Worm (Caenorhabditis elegans): ENCODE measurements around the gene srx-62.

Gene srx-62

ce11 chrV:3963715-3964114 is 32.0 kb downstream of the srx-62 start, which contains the start of gene cyp-34A7:
TSS of gene cyp-34A7 (minus strand) at chrV:3963815.
- TF ChIP-seq nhr-28 (tag; optimal IDR thresholded peaks at IDR 0.05) (peak; percentile 42), lin-29 (GFP tag; IDR thresholded peaks at IDR 0.05) (no peak)

DNA sequence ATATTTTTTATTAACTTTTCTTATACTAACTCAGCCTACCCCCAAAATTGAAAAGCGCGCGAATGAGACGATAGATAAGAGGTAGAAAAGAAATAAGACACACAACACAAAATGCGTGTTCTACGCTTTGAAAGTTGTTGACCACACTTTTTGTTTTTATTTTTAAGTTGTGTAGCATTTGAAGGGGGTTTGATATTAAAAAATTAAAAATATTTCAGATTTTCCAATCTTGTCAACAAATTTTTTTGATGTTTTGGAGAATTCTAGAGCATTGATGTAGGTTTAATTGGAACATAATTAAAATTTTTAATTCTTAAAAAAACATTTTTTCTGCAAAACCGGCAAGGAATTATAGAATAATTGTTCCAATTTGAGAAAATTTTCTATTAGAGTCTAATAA is 34.5 kb downstream of the srx-62 start, which contains the start of gene cyp-34A6:
cyp-34A6 (minus strand) TSS at position 101 of the 400 bp plus-strand sequence.
- TF ChIP-seq unc-130 (GFP tag; optimal IDR thresholded peaks at IDR 0.05) = no peak
- no peak for TF ChIP-seq daf-16 (GFP tag; optimal IDR thresholded peaks at IDR 0.05)
- TF ChIP-seq daf-16 (tag; optimal IDR thresholded peaks at IDR 0.05) = peak; percentile 49

ce11 chrV:3957608-3958007 is 38.1 kb downstream of the srx-62 start, which contains the start of gene cyp-34A5:
TSS of gene cyp-34A5 (minus strand) at chrV:3957708.
- TF ChIP-seq fkh-10 (GFP tag; optimal IDR thresholded peaks at IDR 0.05) = no peak
- no peak for TF ChIP-seq daf-8 (GFP tag; IDR thresholded peaks at IDR 0.05)
- no peak for TF ChIP-seq D1046.2 (GFP tag; IDR thresholded peaks at IDR 0.05)
- no peak for TF ChIP-seq lin-15B (tag; optimal IDR thresholded peaks at IDR 0.05)
- TF ChIP-seq ceh-28 (tag; optimal IDR thresholded peaks at IDR 0.05) = no peak
- peak; percentile 49 for TF ChIP-seq nhr-28 (tag; optimal IDR thresholded peaks at IDR 0.05)
- TF ChIP-seq skn-1 (tag; optimal IDR thresholded peaks at IDR 0.05) = no peak
- TF ChIP-seq zfp-3 (GFP tag; conservative IDR thresholded peaks at IDR 0.05) = no peak

- TF ChIP-seq lin-39 (tag; optimal IDR thresholded peaks at IDR 0.05) = no peak
- TF ChIP-seq nhr-11 (tag; optimal IDR thresholded peaks at IDR 0.05) = no peak
These were observed 42.0 kb downstream of the srx-62 start, which contains the start of gene str-247 for ce11 chrV:3953739-3954138. TSS of gene str-247 (plus strand) at chrV:3954039.

DNA sequence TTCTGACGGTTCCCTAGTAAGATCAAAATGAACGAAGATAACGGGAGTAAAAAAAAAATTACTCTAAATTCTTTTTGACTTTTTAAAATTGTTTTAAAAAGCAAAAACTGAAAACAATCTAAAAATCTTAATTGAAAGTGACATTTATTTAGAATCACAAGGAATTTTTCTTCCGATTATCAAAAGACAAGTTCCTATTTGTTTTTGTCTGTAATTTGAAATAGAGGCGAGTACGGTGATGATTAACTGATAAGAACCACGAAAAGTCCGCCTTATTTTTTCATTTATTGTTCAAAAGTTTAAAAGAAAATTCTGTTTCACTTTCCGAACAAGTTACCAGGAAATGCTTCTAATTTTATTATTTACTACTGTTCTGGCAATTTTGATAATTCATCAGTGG is 46.0 kb downstream of the srx-62 start, which contains the start of gene dach-1:
dach-1 (plus strand) TSS at position 301 of the 400 bp plus-strand sequence.
- TF ChIP-seq jun-1 (tag; optimal IDR thresholded peaks at IDR 0.05) (no peak), aha-1 (tag) (peak; percentile 65), daf-16 (GFP tag; optimal IDR thresholded peaks at IDR 0.05) (no peak), daf-16 (tag; optimal IDR thresholded peaks at IDR 0.05) (peak; percentile 66), lin-39 (tag; optimal IDR thresholded peaks at IDR 0.05) (no peak), skn-1 (tag; optimal IDR thresholded peaks at IDR 0.05) (no peak)

DNA sequence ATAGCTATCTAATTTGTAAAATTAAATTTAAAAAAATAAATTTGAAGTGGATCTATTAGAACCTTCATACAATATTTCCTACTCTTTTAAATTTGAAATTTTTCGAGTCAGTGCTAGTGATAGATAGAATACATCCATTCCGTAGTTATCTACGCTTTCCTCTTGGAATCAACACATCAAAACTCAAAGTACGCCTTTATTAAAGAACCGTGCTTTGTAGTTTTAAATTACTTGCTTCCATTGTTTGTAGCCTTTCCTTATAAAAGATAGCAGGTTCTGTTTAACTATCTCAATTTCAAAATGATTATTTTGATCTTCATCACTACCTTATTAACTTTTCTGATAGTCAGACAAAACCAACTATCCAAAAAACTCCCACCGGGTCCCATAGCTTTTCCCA is 50.7 kb downstream of the srx-62 start, which contains the start of gene cyp-35B3:
cyp-35B3 (plus strand) TSS at position 301 of the 400 bp plus-strand sequence.
- TF ChIP-seq unc-62 (GFP tag; optimal IDR thresholded peaks at IDR 0.05 in 1 of 2) = no peak
- TF ChIP-seq unc-62 (tag; optimal IDR thresholded peaks at IDR 0.05) = no peak
- TF ChIP-seq jun-1 (tag; optimal IDR thresholded peaks at IDR 0.05) = no peak
- no peak for TF ChIP-seq zfp-2 (tag; optimal IDR thresholded peaks at IDR 0.05)
- TF ChIP-seq egl-27 (tag; optimal IDR thresholded peaks at IDR 0.05) = no peak
- TF ChIP-seq zfp-3 (GFP tag; conservative IDR thresholded peaks at IDR 0.05) = no peak
- TF ChIP-seq mxl-2 (GFP tag; conservative IDR thresholded peaks at IDR 0.05) = no peak
- TF ChIP-seq nhr-28 (tag; optimal IDR thresholded peaks at IDR 0.05) = no peak
- TF ChIP-seq arid-1 (GFP tag; conservative IDR thresholded peaks at IDR 0.05) = no peak
- TF ChIP-seq nhr-237 (tag; optimal IDR thresholded peaks at IDR 0.05) = no peak
- TF ChIP-seq sdz-12 (GFP tag; optimal IDR thresholded peaks at IDR 0.05) = no peak
- no peak for TF ChIP-seq F10B5.3 (tag; optimal IDR thresholded peaks at IDR 0.05)
- no peak for TF ChIP-seq nhr-6 (tag; optimal IDR thresholded peaks at IDR 0.05)
- no peak for TF ChIP-seq dve-1 (tag; optimal IDR thresholded peaks at IDR 0.05; ENCODE audit: insufficient read depth)
- TF ChIP-seq F49E8.2 (tag; optimal IDR thresholded peaks at IDR 0.05; ENCODE audit: borderline replicate concordance) = no peak
- TF ChIP-seq dmd-6 (GFP tag; IDR thresholded peaks at IDR 0.05) = no peak
- no peak for TF ChIP-seq ceh-20 (GFP tag; IDR thresholded peaks at IDR 0.05)
- TF ChIP-seq ces-1 (GFP tag; optimal IDR thresholded peaks at IDR 0.05) = no peak
- TF ChIP-seq ceh-82 (tag; optimal IDR thresholded peaks at IDR 0.05) = no peak
